Fruit fly (Drosophila melanogaster) whole organism, prepupa: ENCODE measurements around the gene CG13784.

Experiments used
- Blimp-1 ChIP-seq: fragments of 200-800 bp; sonication (Bioruptor generic); optimal IDR thresholded peaks from 3 replicates; lab custom pipeline; 2017; ENCODE audit warnings: missing biosample characterization, missing genetic modification characterization, mild to moderate bottlenecking, moderate library complexity, missing genetic modification reagents
- CG11294 ChIP-seq: fragments of 200-800 bp; sonication (Bioruptor generic); IDR thresholded peaks from 2 replicates; pipeline ENCODE4 v1.3.6; 2022; ENCODE audit warnings: missing biosample characterization, missing genetic modification characterization
- CG15336 ChIP-seq: fragments of 200-800 bp; sonication (Bioruptor generic); IDR thresholded peaks from 2 replicates; pipeline ENCODE4 v1.3.6; 2022; ENCODE audit warnings: missing biosample characterization, missing genetic modification characterization
- CG1621 ChIP-seq: fragments of 200-800 bp; sonication (Bioruptor generic); optimal IDR thresholded peaks from 3 replicates; lab custom pipeline; 2018; ENCODE audit warnings: missing biosample characterization, mild to moderate bottlenecking, missing genetic modification characterization
- CG16779 ChIP-seq: fragments of 200-800 bp; sonication (Bioruptor generic); optimal IDR thresholded peaks from 3 replicates; lab custom pipeline; 2017; ENCODE audit warnings: missing biosample characterization, mild to moderate bottlenecking, missing genetic modification characterization
- CG32006 ChIP-seq: fragments of 200-800 bp; sonication (Bioruptor generic); optimal IDR thresholded peaks from 3 replicates; lab custom pipeline; 2017; ENCODE audit warnings: missing biosample characterization, mild to moderate bottlenecking, missing genetic modification characterization
- CG3919 ChIP-seq: fragments of 200-800 bp; sonication (Bioruptor generic); optimal IDR thresholded peaks from 3 replicates; lab custom pipeline; 2016; ENCODE audit warnings: missing biosample characterization, missing genetic modification characterization
- CG6163 ChIP-seq: fragments of 200-800 bp; sonication (Bioruptor generic); IDR thresholded peaks from 3 replicates; pipeline ENCODE4 v1.3.6; 2022; ENCODE audit warnings: missing biosample characterization, missing genetic modification characterization
- CG6276 ChIP-seq: fragments of 200-800 bp; sonication (Bioruptor generic); optimal IDR thresholded peaks from 2 replicates; lab custom pipeline; 2017; ENCODE audit warnings: missing biosample characterization, mild to moderate bottlenecking, missing genetic modification characterization
- CG6808 ChIP-seq: fragments of 200-800 bp; sonication (Bioruptor generic); optimal IDR thresholded peaks from 3 replicates; lab custom pipeline; 2017; ENCODE audit warnings: missing biosample characterization, missing genetic modification characterization, mild to moderate bottlenecking, moderate library complexity, missing genetic modification reagents
- CG8119 ChIP-seq: fragments of 200-800 bp; sonication (Bioruptor generic); IDR thresholded peaks from 3 replicates; pipeline ENCODE4 v1.3.6; 2022; ENCODE audit warnings: missing biosample characterization, missing genetic modification characterization
- Eip75B ChIP-seq: fragments of 200-800 bp; sonication (Bioruptor generic); optimal IDR thresholded peaks from 3 replicates; lab custom pipeline; 2016; ENCODE audit warnings: missing biosample characterization, missing genetic modification characterization
- Eip78C ChIP-seq: fragments of 200-800 bp; sonication (Bioruptor generic); peaks from one replicate; lab custom pipeline; 2016; ENCODE audit warnings: missing biosample characterization, missing genetic modification characterization
- Eip93F ChIP-seq: fragments of 200-800 bp; sonication (Bioruptor generic); optimal IDR thresholded peaks from 2 replicates; lab custom pipeline; 2016; ENCODE audit warnings: missing biosample characterization, mild to moderate bottlenecking, missing genetic modification characterization
- Hr38 ChIP-seq: sonication (Bioruptor generic); optimal IDR thresholded peaks from 2 replicates; lab custom pipeline; 2016; ENCODE audit warnings: missing biosample characterization, missing genetic modification characterization
- Hr4 ChIP-seq: fragments of 200-800 bp; sonication (Bioruptor generic); optimal IDR thresholded peaks from 3 replicates; lab custom pipeline; 2016; ENCODE audit warnings: missing biosample characterization, missing genetic modification characterization
- Lpt ChIP-seq: fragments of 200-800 bp; sonication (Bioruptor generic); optimal IDR thresholded peaks from 3 replicates; lab custom pipeline; 2016; ENCODE audit warnings: missing biosample characterization, missing genetic modification characterization
- Met ChIP-seq: fragments of 200-800 bp; sonication (Bioruptor generic); optimal IDR thresholded peaks from 3 replicates; lab custom pipeline; 2016; ENCODE audit warnings: missing biosample characterization, missing genetic modification characterization
- OdsH ChIP-seq: fragments of 200-800 bp; sonication (Bioruptor generic); optimal IDR thresholded peaks from 3 replicates; lab custom pipeline; 2016; ENCODE audit warnings: missing biosample characterization, missing genetic modification characterization
- Smox ChIP-seq: fragments of 200-800 bp; sonication (Bioruptor generic); optimal IDR thresholded peaks from 3 replicates; lab custom pipeline; 2016; ENCODE audit warnings: missing biosample characterization, missing genetic modification characterization
- Sox102F ChIP-seq: fragments of 200-800 bp; sonication (Bioruptor generic); optimal IDR thresholded peaks from 2 replicates; lab custom pipeline; 2016; ENCODE audit warnings: missing biosample characterization, mild to moderate bottlenecking, missing genetic modification characterization
- Sox14 ChIP-seq: fragments of 200-800 bp; sonication (Bioruptor generic); optimal IDR thresholded peaks from 3 replicates; lab custom pipeline; 2016; ENCODE audit warnings: missing biosample characterization, missing genetic modification characterization
- Sox15 ChIP-seq: fragments of 200-800 bp; sonication (Bioruptor generic); optimal IDR thresholded peaks from 3 replicates; lab custom pipeline; 2016; ENCODE audit warnings: missing biosample characterization, missing genetic modification characterization
- achi ChIP-seq: fragments of 200-800 bp; sonication (Bioruptor generic); optimal IDR thresholded peaks from 3 replicates; lab custom pipeline; 2016; ENCODE audit warnings: missing biosample characterization, missing genetic modification characterization
- acj6 ChIP-seq: fragments of 200-800 bp; sonication (Bioruptor generic); optimal IDR thresholded peaks from 3 replicates; lab custom pipeline; 2016; ENCODE audit warnings: missing biosample characterization, missing genetic modification characterization
- dac ChIP-seq: fragments of 200-800 bp; sonication (Bioruptor generic); optimal IDR thresholded peaks from 2 replicates; lab custom pipeline; 2017; ENCODE audit warnings: missing biosample characterization, mild to moderate bottlenecking, missing genetic modification characterization
- dsx ChIP-seq: fragments of 200-800 bp; optimal IDR thresholded peaks from 3 replicates; lab custom pipeline; 2019; ENCODE audit warnings: missing biosample characterization, mild to moderate bottlenecking, missing genetic modification characterization, moderate library complexity; ENCODE audit not compliant: poor library complexity, severe bottlenecking
- esn ChIP-seq: fragments of 200-800 bp; sonication (Bioruptor generic); optimal IDR thresholded peaks from 2 replicates; lab custom pipeline; 2016; ENCODE audit warnings: missing biosample characterization, mild to moderate bottlenecking, missing genetic modification characterization, moderate library complexity
- fd59A ChIP-seq: fragments of 200-800 bp; sonication (Bioruptor generic); optimal IDR thresholded peaks from 2 replicates; lab custom pipeline; 2017; ENCODE audit warnings: missing biosample characterization, mild to moderate bottlenecking, missing genetic modification characterization, missing genetic modification reagents
- fkh ChIP-seq: fragments of 200-800 bp; sonication (Bioruptor generic); optimal IDR thresholded peaks from 3 replicates; lab custom pipeline; 2017; ENCODE audit warnings: missing biosample characterization, mild to moderate bottlenecking, missing genetic modification characterization, moderate library complexity
- salr ChIP-seq, 2 experiments: fragments of 200-800 bp; sonication (Bioruptor generic); optimal IDR thresholded peaks; 3 replicates each; lab custom pipeline; 2016 to 2018; ENCODE audit warnings: missing biosample characterization in 2 of 2, missing genetic modification characterization in 2 of 2, mild to moderate bottlenecking in 1 of 2
- ss ChIP-seq, 2 experiments: fragments of 200-800 bp; sonication (Bioruptor generic); optimal IDR thresholded peaks; 2 replicates in 1 of 2; 3 replicates in 1 of 2; lab custom pipeline; 2017 to 2018; ENCODE audit warnings: mild to moderate bottlenecking in 2 of 2, missing biosample characterization in 2 of 2, missing genetic modification characterization in 2 of 2, moderate library complexity in 1 of 2
- svp ChIP-seq: fragments of 200-800 bp; sonication (Bioruptor generic); peaks from one replicate; lab custom pipeline; 2016; ENCODE audit warnings: missing biosample characterization, missing genetic modification characterization
- topi ChIP-seq: fragments of 200-800 bp; sonication (Bioruptor generic); optimal IDR thresholded peaks from 3 replicates; lab custom pipeline; 2016; ENCODE audit warnings: missing biosample characterization, missing genetic modification characterization
- vri ChIP-seq: fragments of 200-800 bp; sonication (Bioruptor generic); optimal IDR thresholded peaks from 3 replicates; lab custom pipeline; 2016; ENCODE audit warnings: missing biosample characterization, mild to moderate bottlenecking, missing genetic modification characterization

Gene CG13784

dm6 chr2L:7240964-7241363, 21.1 kb upstream of the CG13784 start:
- TF ChIP-seq CG1621 (tag; lab: Kevin White, UChicago) (no peak), fkh (GFP tag; lab: Kevin White, UChicago) (peak; percentile 33), Eip78C (peak; percentile 42), salr (GFP tag; optimal IDR thresholded peaks at IDR 0.05; lab: Kevin White, UChicago) (no peak), CG32006 (GFP tag; lab: Kevin White, UChicago) (no peak), CG6808 (no peak), CG8119 (GFP tag; lab: Robert Waterston, UW) (no peak)
- TF ChIP-seq, all 60 proteins: peak for 2

dm6 chr2L:7240311-7240710, 20.5 kb upstream of the CG13784 start:
- TF ChIP-seq vri (GFP tag; lab: Kevin White, UChicago) = peak; percentile 2
- no peak for TF ChIP-seq CG15336 (GFP tag; lab: Robert Waterston, UW)
- no peak for TF ChIP-seq Lpt (GFP tag; lab: Kevin White, UChicago)
- TF ChIP-seq ss (GFP tag; optimal IDR thresholded peaks at IDR 0.05; lab: Kevin White, UChicago) = peak in 1 of 2 experiments; percentile 11
- no peak for TF ChIP-seq salr (GFP tag; optimal IDR thresholded peaks at IDR 0.05; lab: Kevin White, UChicago)
- TF ChIP-seq Eip78C = no peak

- TF ChIP-seq CG8119 (GFP tag; lab: Robert Waterston, UW) (no peak), Eip75B (GFP tag; lab: Kevin White, UChicago) (no peak), Hr4 (GFP tag; lab: Kevin White, UChicago) (no peak), topi (GFP tag; lab: Kevin White, UChicago) (peak; percentile 17), esn (GFP tag; lab: Kevin White, UChicago) (peak; percentile 9), Sox14 (no peak), OdsH (GFP tag; lab: Kevin White, UChicago) (no peak), Eip93F (GFP tag; lab: Kevin White, UChicago) (no peak), CG6276 (GFP tag; lab: Kevin White, UChicago) (no peak), CG6808 (no peak), Met (GFP tag; lab: Kevin White, UChicago) (peak; percentile 16), fkh (GFP tag; lab: Kevin White, UChicago) (peak; percentile 95), Blimp-1 (GFP tag; lab: Kevin White, UChicago) (no peak), achi (GFP tag; lab: Kevin White, UChicago) (no peak), dsx (GFP tag; lab: Kevin White, UChicago) (no peak), acj6 (GFP tag; lab: Kevin White, UChicago) (no peak), Sox15 (GFP tag; lab: Kevin White, UChicago) (no peak), fd59A (GFP tag; lab: Kevin White, UChicago) (no peak), vri (GFP tag; lab: Kevin White, UChicago) (peak; percentile 87), CG3919 (GFP tag; lab: Kevin White, UChicago) (no peak), Sox102F (GFP tag; lab: Kevin White, UChicago) (peak; percentile 30), svp (GFP tag; lab: Kevin White, UChicago) (peak; percentile 55), CG6163 (no peak)
These were observed 19.5 kb upstream of the CG13784 start for dm6 chr2L:7239310-7239709.

- TF ChIP-seq acj6 (GFP tag; lab: Kevin White, UChicago) = no peak
- no peak for TF ChIP-seq CG3919 (GFP tag; lab: Kevin White, UChicago)
- TF ChIP-seq Smox (GFP tag; lab: Kevin White, UChicago) = no peak
- no peak for TF ChIP-seq topi (GFP tag; lab: Kevin White, UChicago)
- no peak for TF ChIP-seq CG6276 (GFP tag; lab: Kevin White, UChicago)
- TF ChIP-seq CG11294 (GFP tag; lab: Robert Waterston, UW) = no peak
- TF ChIP-seq, all 60 proteins: peak for 0
These were observed 12.9 kb upstream of the CG13784 start, which contains the start of gene CG43800 for dm6 chr2L:7232713-7233112. Gene CG43800, minus strand, starts transcription at chr2L:7232813.

dm6 chr2L:7227434-7227833, 7.6 kb upstream of the CG13784 start, which contains the start of gene CG43799:
Gene CG43799, plus strand, starts transcription at chr2L:7227734.
- TF ChIP-seq dsx (GFP tag; lab: Kevin White, UChicago) = no peak
- TF ChIP-seq Hr4 (GFP tag; lab: Kevin White, UChicago) = no peak
- no peak for TF ChIP-seq Hr38
- TF ChIP-seq CG16779 (tag; lab: Kevin White, UChicago) = no peak
- no peak for TF ChIP-seq dac (GFP tag; lab: Kevin White, UChicago)
